Fruit fly (Drosophila melanogaster): ENCODE data around the gene Cp18.

DNA sequence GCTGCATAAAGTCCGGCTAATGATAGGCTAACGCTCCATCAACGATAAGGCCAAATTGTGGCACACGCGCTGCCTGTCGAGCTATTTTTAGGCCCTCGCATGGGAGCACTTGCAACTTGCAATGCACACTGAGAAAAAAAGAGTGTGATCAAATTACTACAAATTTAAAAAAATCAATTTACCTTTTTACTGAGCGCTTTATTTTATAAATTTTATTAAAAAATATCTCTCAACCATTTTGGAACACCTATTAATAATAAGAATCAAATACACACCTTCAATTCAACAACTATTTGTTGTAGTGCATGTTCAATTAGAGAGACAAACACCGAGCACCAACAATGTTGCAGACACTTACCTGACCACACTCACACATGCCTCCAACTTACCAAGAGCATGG is 38.9 kb downstream of the Cp18 start:
- TF ChIP-seq psq (optimal IDR thresholded peaks at IDR 0.05) (no peak), pan (optimal IDR thresholded peaks at IDR 0.05) (no peak), Dll (optimal IDR thresholded peaks at IDR 0.05) (no peak)
